Worm (Caenorhabditis elegans): ENCODE results near the gene B0252.3.

Gene B0252.3

ce11 chrII:6889580-6889922, 18.0 kb downstream of the B0252.3 start:
- TF ChIP-seq ceh-30 (tag; optimal IDR thresholded peaks at IDR 0.05) (no peak), lin-11 (tag; optimal IDR thresholded peaks at IDR 0.05) (no peak), ceh-22 (tag; optimal IDR thresholded peaks at IDR 0.05) (no peak), Y22D7AL.16 (tag; optimal IDR thresholded peaks at IDR 0.05) (no peak), K09A11.1 (tag; optimal IDR thresholded peaks at IDR 0.05; ENCODE audit: insufficient read depth) (no peak), pat-9 (tag; optimal IDR thresholded peaks at IDR 0.05) (no peak), npax-4 (tag; optimal IDR thresholded peaks at IDR 0.05) (no peak)

- TF ChIP-seq pha-2 (tag; optimal IDR thresholded peaks at IDR 0.05) (no peak), hlh-13 (GFP tag; optimal IDR thresholded peaks at IDR 0.05) (no peak), tbx-2 (tag; optimal IDR thresholded peaks at IDR 0.05) (no peak), ceh-22 (tag; optimal IDR thresholded peaks at IDR 0.05) (no peak), ceh-31 (tag; optimal IDR thresholded peaks at IDR 0.05) (no peak), ceh-2 (tag; optimal IDR thresholded peaks at IDR 0.05) (no peak), pat-9 (tag; optimal IDR thresholded peaks at IDR 0.05) (no peak), K09A11.1 (tag; optimal IDR thresholded peaks at IDR 0.05; ENCODE audit: insufficient read depth) (no peak), nhr-232 (tag; optimal IDR thresholded peaks at IDR 0.05) (no peak), mec-3 (tag; optimal IDR thresholded peaks at IDR 0.05; ENCODE audit: borderline replicate concordance) (no peak), hlh-6 (tag; optimal IDR thresholded peaks at IDR 0.05) (no peak)
Measured at ce11 chrII:6888661-6889579, 18.6 kb downstream of the B0252.3 start.

- TF ChIP-seq fkh-6 (tag; optimal IDR thresholded peaks at IDR 0.05) = no peak
- TF ChIP-seq ama-1 (optimal IDR thresholded peaks at IDR 0.05) = no peak
- TF ChIP-seq hlh-6 (tag; optimal IDR thresholded peaks at IDR 0.05) = no peak
- no peak for TF ChIP-seq K09A11.1 (tag; optimal IDR thresholded peaks at IDR 0.05; ENCODE audit: insufficient read depth)
- TF ChIP-seq ceh-9 (tag; optimal IDR thresholded peaks at IDR 0.05) = no peak
- TF ChIP-seq ceh-45 (GFP tag; IDR thresholded peaks at IDR 0.05) = no peak
- TF ChIP-seq ceh-30 (tag; optimal IDR thresholded peaks at IDR 0.05) = no peak
- TF ChIP-seq sox-2 (GFP tag; IDR thresholded peaks at IDR 0.05) = no peak
- no peak for TF ChIP-seq syd-9 (tag; optimal IDR thresholded peaks at IDR 0.05)
- no peak for TF ChIP-seq nhr-232 (tag; optimal IDR thresholded peaks at IDR 0.05)
- TF ChIP-seq hlh-15 (tag; optimal IDR thresholded peaks at IDR 0.05) = no peak
- TF ChIP-seq che-1 (tag; optimal IDR thresholded peaks at IDR 0.05) = no peak
- no peak for TF ChIP-seq sox-4 (tag; optimal IDR thresholded peaks at IDR 0.05)
- no peak for TF ChIP-seq ahr-1 (tag; optimal IDR thresholded peaks at IDR 0.05)
- no peak for TF ChIP-seq ceh-22 (tag; optimal IDR thresholded peaks at IDR 0.05)
Measured at ce11 chrII:6888211-6888610, 19.3 kb downstream of the B0252.3 start.

- no peak for TF ChIP-seq ceh-48 (tag; optimal IDR thresholded peaks at IDR 0.05)
- TF ChIP-seq elt-2 (tag; optimal IDR thresholded peaks at IDR 0.05) = peak; percentile 42
Measured at ce11 chrII:6887319-6888005, 20.1 kb downstream of the B0252.3 start, which contains the start of gene pmp-2. Gene pmp-2, minus strand, starts transcription at chrII:6887805.

- TF ChIP-seq pros-1 (tag; optimal IDR thresholded peaks at IDR 0.05) (no peak), F13H6.1 (tag; optimal IDR thresholded peaks at IDR 0.05) (no peak), C38D4.7 (GFP tag; optimal IDR thresholded peaks at IDR 0.05) (no peak), mec-3 (tag; optimal IDR thresholded peaks at IDR 0.05; ENCODE audit: borderline replicate concordance) (no peak), unc-3 (GFP tag; conservative IDR thresholded peaks at IDR 0.05) (no peak), unc-3 (tag; optimal IDR thresholded peaks at IDR 0.05) (no peak), pha-4 (tag; optimal IDR thresholded peaks at IDR 0.05) (no peak), gmeb-2 (tag; optimal IDR thresholded peaks at IDR 0.05) (no peak), ceh-30 (tag; optimal IDR thresholded peaks at IDR 0.05) (no peak)
Measured at ce11 chrII:6884568-6884967, 23.0 kb downstream of the B0252.3 start.

Measured in whole organism, late embryonic.